Worm (Caenorhabditis elegans): Measurements from ENCODE around the gene B0252.1.

B0252.1 gene

DNA sequence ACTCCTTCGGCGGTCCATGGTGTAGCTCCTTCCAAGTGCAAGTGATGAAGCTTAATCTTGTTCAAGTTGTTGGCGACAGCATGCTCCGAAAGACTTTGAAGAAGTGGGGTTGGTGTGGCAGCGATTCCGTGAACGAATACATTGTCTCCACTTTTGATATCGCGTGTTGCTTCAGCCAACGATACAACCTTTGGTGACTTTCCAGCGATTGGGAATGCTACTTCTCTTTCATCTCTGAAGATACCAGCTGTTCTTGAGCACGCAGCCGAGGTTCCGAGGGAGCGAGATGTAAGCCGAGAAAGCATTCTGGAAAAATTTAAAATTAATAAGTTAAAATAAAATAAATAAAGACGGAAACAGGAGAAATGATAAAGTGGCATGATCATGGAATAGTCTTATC, 29.4 kb upstream of the B0252.1 start, which contains the start of gene acer-1 (continued):
- TF ChIP-seq F23B12.7 (tag; optimal IDR thresholded peaks at IDR 0.05; ENCODE audit: insufficient read depth) (no peak), F52B5.7 (tag; optimal IDR thresholded peaks at IDR 0.05) (peak; percentile 26), Y53G8AR.9 (GFP tag; conservative IDR thresholded peaks at IDR 0.05) (no peak), sptf-2 (GFP tag; optimal IDR thresholded peaks at IDR 0.05) (no peak), cebp-2 (GFP tag; IDR thresholded peaks at IDR 0.05) (0 out of 2 replicates have a peak, but pooled peaks have one; percentile 6), T26A5.8 (tag; optimal IDR thresholded peaks at IDR 0.05) (no peak), lag-1 (GFP tag; IDR thresholded peaks at IDR 0.05) (no peak), xnd-1 (tag; optimal IDR thresholded peaks at IDR 0.05) (no peak), chd-7 (tag; optimal IDR thresholded peaks at IDR 0.05) (no peak), bed-2 (GFP tag; IDR thresholded peaks at IDR 0.05) (no peak), sea-2 (GFP tag; IDR thresholded peaks at IDR 0.05) (no peak), cebp-1 (GFP tag; IDR thresholded peaks at IDR 0.05) (no peak), cebp-1 (tag; optimal IDR thresholded peaks at IDR 0.05) (peak; percentile 1), lsy-27 (tag; optimal IDR thresholded peaks at IDR 0.05; ENCODE audit: borderline replicate concordance, insufficient read depth) (no peak), lin-35 (GFP tag; optimal IDR thresholded peaks at IDR 0.05) (no peak), zim-3 (tag; optimal IDR thresholded peaks at IDR 0.05) (peak; percentile 53), ama-1 (optimal IDR thresholded peaks at IDR 0.05) (peak; percentile 88), ama-1 (GFP tag; optimal IDR thresholded peaks at IDR 0.05) (no peak), ztf-26 (tag; optimal IDR thresholded peaks at IDR 0.05) (no peak), tbp1 (GFP tag; optimal IDR thresholded peaks at IDR 0.05) (no peak), egl-44 (GFP tag; IDR thresholded peaks at IDR 0.05) (no peak)

DNA sequence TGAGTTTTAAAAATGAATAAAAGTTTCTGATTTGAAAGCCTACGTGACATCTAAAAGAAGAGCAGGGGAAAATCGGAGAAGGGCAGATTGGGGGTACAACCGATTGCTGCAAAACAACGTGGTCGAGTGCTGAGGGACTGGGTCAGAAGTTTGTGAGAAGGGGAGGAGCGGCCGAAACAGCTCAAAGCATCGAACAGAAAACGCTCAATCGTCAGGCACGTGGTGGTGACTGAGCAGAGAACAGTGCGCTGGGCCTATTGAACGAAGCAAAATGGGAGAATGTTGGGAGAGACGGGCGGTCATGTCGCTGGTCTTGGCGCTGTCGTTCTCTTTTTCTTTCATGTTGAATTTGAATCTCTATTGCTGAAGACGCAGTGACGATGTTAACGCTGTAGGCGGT, 28.3 kb upstream of the B0252.1 start:
- TF ChIP-seq Y53G8AR.9 (GFP tag; conservative IDR thresholded peaks at IDR 0.05) (peak; percentile 63; the same call in 1 of the 2 replicates), lir-1 (GFP tag; conservative IDR thresholded peaks at IDR 0.05) (no peak), lin-54 (GFP tag; optimal IDR thresholded peaks at IDR 0.05) (peak; percentile 35), lsl-1 (GFP tag; optimal IDR thresholded peaks at IDR 0.05) (no peak), ztf-26 (tag; optimal IDR thresholded peaks at IDR 0.05) (peak; percentile 49), Y79H2A.3 (GFP tag; conservative IDR thresholded peaks at IDR 0.05) (no peak), ccch-3 (GFP tag; optimal IDR thresholded peaks at IDR 0.05) (no peak), snpc-4 (GFP tag; optimal IDR thresholded peaks at IDR 0.05) (no peak), snpc-4 (tag; optimal IDR thresholded peaks at IDR 0.05) (peak in 2 of 4 experiments; percentile 9 to 25), mes-4 (tag; optimal IDR thresholded peaks at IDR 0.05) (no peak), K12H6.12 (tag; optimal IDR thresholded peaks at IDR 0.05) (peak; percentile 84), cebp-1 (GFP tag; IDR thresholded peaks at IDR 0.05) (no peak), cebp-1 (tag; optimal IDR thresholded peaks at IDR 0.05) (peak; percentile 75), ztf-3 (GFP tag; optimal IDR thresholded peaks at IDR 0.05) (peak; percentile 52), let-607 (tag; optimal IDR thresholded peaks at IDR 0.05) (no peak), lsy-27 (tag; optimal IDR thresholded peaks at IDR 0.05; ENCODE audit: borderline replicate concordance, insufficient read depth) (no peak), Y67H2A.10 (GFP tag; conservative IDR thresholded peaks at IDR 0.05) (no peak), die-1 (tag; optimal IDR thresholded peaks at IDR 0.05) (no peak), nhr-179 (tag; optimal IDR thresholded peaks at IDR 0.05) (no peak), mxl-1 (tag; optimal IDR thresholded peaks at IDR 0.05) (peak; percentile 1), Y53F4B.3 (GFP tag; IDR thresholded peaks at IDR 0.05) (no peak), D2030.7 (GFP tag; IDR thresholded peaks at IDR 0.05) (no peak), zfh-2 (GFP tag; conservative IDR thresholded peaks at IDR 0.05) (peak; percentile 91), egl-44 (GFP tag; IDR thresholded peaks at IDR 0.05) (peak; percentile 80), hmg-1.2 (GFP tag; IDR thresholded peaks at IDR 0.05) (peak; percentile 42), nfyb-1 (GFP tag; IDR thresholded peaks at IDR 0.05) (0 out of 2 replicates have a peak, but pooled peaks have one; percentile 60), zim-3 (tag; optimal IDR thresholded peaks at IDR 0.05) (no peak), nfya-1 (tag; optimal IDR thresholded peaks at IDR 0.05; ENCODE audit: borderline replicate concordance, insufficient read depth) (no peak), ceh-58 (GFP tag; IDR thresholded peaks at IDR 0.05) (no peak), F23B12.7 (tag; optimal IDR thresholded peaks at IDR 0.05; ENCODE audit: insufficient read depth) (no peak), mel-28 (tag; optimal IDR thresholded peaks at IDR 0.05; ENCODE audit: borderline replicate concordance) (no peak), attf-3 (GFP tag; conservative IDR thresholded peaks at IDR 0.05) (no peak), mcd-1 (GFP tag; IDR thresholded peaks at IDR 0.05) (peak; percentile 35; the same call in 1 of the 2 replicates), ztf-6 (GFP tag; IDR thresholded peaks at IDR 0.05) (no peak)
